Fruit fly (Drosophila melanogaster): Measurements from ENCODE around the gene CG13875.
A peak's percentile ranks its signal among the peaks of the same experiment; 100 is the strongest.

The CG13875 gene

dm6 chr3L:165981-166788 is 13.5 kb upstream of the CG13875 start (continued):
- TF ChIP-seq CG2199 (GFP tag; IDR thresholded peaks at IDR 0.05): peak; percentile 78; the same call in 2 of the 3 replicates
- no peak for TF ChIP-seq MBD-R2 (GFP tag; IDR thresholded peaks at IDR 0.05)
- peak; percentile 44; the same call in 1 of the 3 replicates for TF ChIP-seq otp (GFP tag; IDR thresholded peaks at IDR 0.05)
- TF ChIP-seq ara (GFP tag; IDR thresholded peaks at IDR 0.05): 0 out of 2 replicates have a peak, but pooled peaks have one; percentile 7
- TF ChIP-seq CG15073 (GFP tag; optimal IDR thresholded peaks at IDR 0.05): no peak
- peak; percentile 50 for TF ChIP-seq CG18599 (GFP tag; optimal IDR thresholded peaks at IDR 0.05)
- TF ChIP-seq cg (GFP tag; optimal IDR thresholded peaks at IDR 0.05): peak; percentile 47
- no peak for TF ChIP-seq CG8359 (GFP tag; optimal IDR thresholded peaks at IDR 0.05; ENCODE audit: borderline replicate concordance)
- TF ChIP-seq Dfd (GFP tag; optimal IDR thresholded peaks at IDR 0.05): no peak
- TF ChIP-seq CG4730 (GFP tag; IDR thresholded peaks at IDR 0.05): no peak
- TF ChIP-seq pros (GFP tag; optimal IDR thresholded peaks at IDR 0.05): peak; percentile 35
- TF ChIP-seq Usf (GFP tag; optimal IDR thresholded peaks at IDR 0.05): no peak
- no peak for TF ChIP-seq CG16815 (GFP tag; optimal IDR thresholded peaks at IDR 0.05)
- TF ChIP-seq trem (tag; optimal IDR thresholded peaks at IDR 0.05): peak; percentile 20
- TF ChIP-seq fd64A (GFP tag; optimal IDR thresholded peaks at IDR 0.05): no peak
- no peak for TF ChIP-seq CG17912 (GFP tag; optimal IDR thresholded peaks at IDR 0.05)
- no peak for TF ChIP-seq Lhr (GFP tag; optimal IDR thresholded peaks at IDR 0.05)
- no peak for TF ChIP-seq Fer3 (tag; optimal IDR thresholded peaks at IDR 0.05)
- no peak for TF ChIP-seq tap (tag; optimal IDR thresholded peaks at IDR 0.05)
- no peak for TF ChIP-seq CG6791 (GFP tag; IDR thresholded peaks at IDR 0.05; ENCODE audit: partially characterized antibody)
- TF ChIP-seq CG14965 (GFP tag; optimal IDR thresholded peaks at IDR 0.05; ENCODE audit: borderline replicate concordance): no peak
- no peak for TF ChIP-seq sim (GFP tag; IDR thresholded peaks at IDR 0.05)
- TF ChIP-seq CG9727 (GFP tag; optimal IDR thresholded peaks at IDR 0.05): no peak
- peak; percentile 61 for TF ChIP-seq sens (GFP tag)
- peak; percentile 7 for TF ChIP-seq CG17829 (tag; optimal IDR thresholded peaks at IDR 0.05)
- TF ChIP-seq CG30403 (GFP tag; optimal IDR thresholded peaks at IDR 0.05): peak; percentile 8
- no peak for TF ChIP-seq dan (GFP tag; IDR thresholded peaks at IDR 0.05)
- no peak for TF ChIP-seq cwo (GFP tag; optimal IDR thresholded peaks at IDR 0.05)
- TF ChIP-seq lmd (GFP tag; IDR thresholded peaks at IDR 0.05): no peak
- no peak for TF ChIP-seq CG11696 (GFP tag; IDR thresholded peaks at IDR 0.05)
- TF ChIP-seq CG7556 (GFP tag; optimal IDR thresholded peaks at IDR 0.05): peak; percentile 20
- no peak for TF ChIP-seq CG11247 (GFP tag; IDR thresholded peaks at IDR 0.05)
- TF ChIP-seq pfk (GFP tag; optimal IDR thresholded peaks at IDR 0.05): no peak
- no peak for TF ChIP-seq kah (GFP tag; optimal IDR thresholded peaks at IDR 0.05)
- no peak for TF ChIP-seq Rx (GFP tag; IDR thresholded peaks at IDR 0.05)
- no peak for TF ChIP-seq sqz (GFP tag; optimal IDR thresholded peaks at IDR 0.05)
- TF ChIP-seq D19A (tag; optimal IDR thresholded peaks at IDR 0.05): peak; percentile 7
- no peak for TF ChIP-seq ab (GFP tag; optimal IDR thresholded peaks at IDR 0.05)
- TF ChIP-seq ato (GFP tag; IDR thresholded peaks at IDR 0.05; ENCODE audit: partially characterized antibody): no peak
- TF ChIP-seq zfh1 (GFP tag; IDR thresholded peaks at IDR 0.05): 0 out of 3 replicates have a peak, but pooled peaks have one; percentile 40
- no peak for TF ChIP-seq br (optimal IDR thresholded peaks at IDR 0.05)
- peak; percentile 21 for TF ChIP-seq slp2 (GFP tag; optimal IDR thresholded peaks at IDR 0.05)
- TF ChIP-seq CG15479 (GFP tag; optimal IDR thresholded peaks at IDR 0.05): no peak
- no peak for TF ChIP-seq odd (GFP tag; optimal IDR thresholded peaks at IDR 0.05)
- no peak for TF ChIP-seq repo (GFP tag; optimal IDR thresholded peaks at IDR 0.05)
- no peak for TF ChIP-seq corto (GFP tag; optimal IDR thresholded peaks at IDR 0.05)
- no peak for TF ChIP-seq ham (GFP tag; IDR thresholded peaks at IDR 0.05)
- TF ChIP-seq Lpt (GFP tag; optimal IDR thresholded peaks at IDR 0.05): no peak
- no peak for TF ChIP-seq CG3838 (GFP tag; optimal IDR thresholded peaks at IDR 0.05)
- no peak for TF ChIP-seq CG32532 (GFP tag; IDR thresholded peaks at IDR 0.05)

All from whole organism, embryonic.